Worm (Caenorhabditis elegans) whole organism, L3 larva: ENCODE measurements around the gene Y11D7A.3.

Experiments used
- ZK546.5 ChIP-seq: sonication (generic microtip); optimal IDR thresholded peaks from 2 replicates; lab custom pipeline; 2017; ENCODE audit warnings: missing biosample characterization, missing genetic modification characterization
- ama-1 ChIP-seq: fragments of 150-350 bp; optimal IDR thresholded peaks from 2 replicates; lab custom pipeline; 2018
- ceh-9 ChIP-seq: sonication (generic microtip); optimal IDR thresholded peaks from 2 replicates; lab custom pipeline; 2018; ENCODE audit warnings: missing biosample characterization, missing genetic modification characterization
- egl-27 ChIP-seq: sonication (generic microtip); optimal IDR thresholded peaks from 4 replicates; lab custom pipeline; 2017; ENCODE audit warnings: missing biosample characterization, missing genetic modification reagents, missing genetic modification characterization
- fkh-2 ChIP-seq: fragments of 150-350 bp; optimal IDR thresholded peaks from 2 replicates; lab custom pipeline; 2014; ENCODE audit warnings: missing biosample characterization, missing genetic modification reagents, missing genetic modification characterization
- mdl-1 ChIP-seq: fragments of 150-350 bp; optimal IDR thresholded peaks from 2 replicates; lab custom pipeline; 2014; ENCODE audit warnings: missing biosample characterization, missing genetic modification characterization
- nfya-1 ChIP-seq: sonication (generic microtip); optimal IDR thresholded peaks from 2 replicates; lab custom pipeline; 2017; ENCODE audit warnings: missing genetic modification characterization, mild to moderate bottlenecking, missing compliant biosample characterization, antibody characterized with exemption, moderate library complexity; ENCODE audit not compliant: insufficient read depth
- nhr-25 ChIP-seq: sonication (generic microtip); optimal IDR thresholded peaks from 2 replicates; lab custom pipeline; 2017; ENCODE audit warnings: missing biosample characterization, missing genetic modification characterization
- nhr-28 ChIP-seq: fragments of 150-350 bp; optimal IDR thresholded peaks from 2 replicates; lab custom pipeline; 2014; ENCODE audit warnings: missing biosample characterization, missing genetic modification characterization
- snpc-4 ChIP-seq: fragments of 150-350 bp; optimal IDR thresholded peaks from 2 replicates; lab custom pipeline; 2014; ENCODE audit warnings: missing biosample characterization, missing genetic modification characterization
- unc-39 ChIP-seq: sonication (generic microtip); optimal IDR thresholded peaks from 4 replicates; lab custom pipeline; 2017; ENCODE audit warnings: missing biosample characterization, missing genetic modification characterization
- unc-62 ChIP-seq: fragments of 150-350 bp; sonication (generic microtip); optimal IDR thresholded peaks from 4 replicates; lab custom pipeline; 2014; ENCODE audit warnings: missing biosample characterization, missing genetic modification reagents, missing genetic modification characterization

- TF ChIP-seq snpc-4 (tag; lab: Kevin White, UChicago) (peak; percentile 63), ama-1 (lab: Kevin White, UChicago) (peak; percentile 29), unc-39 (tag; lab: Kevin White, UChicago) (no peak), nhr-25 (tag; lab: Kevin White, UChicago) (no peak), mdl-1 (tag; lab: Kevin White, UChicago) (no peak), nfya-1 (tag; lab: Kevin White, UChicago) (peak; percentile 97), nhr-28 (tag; lab: Kevin White, UChicago) (no peak), fkh-2 (tag; lab: Kevin White, UChicago) (no peak), unc-62 (peak; percentile 42), egl-27 (tag; lab: Kevin White, UChicago) (peak; percentile 39), ZK546.5 (tag; lab: Kevin White, UChicago) (no peak), ceh-9 (tag; lab: Kevin White, UChicago) (no peak)
Observed at ce11 chrIV:9196755-9197154, 36.1 kb upstream of the Y11D7A.3 start.
